Fruit fly (Drosophila melanogaster) whole organism, embryonic: ENCODE measurements around the gene mRpL12.

ENCODE experiments used
- CG13424 ChIP-seq: fragments of 200-800 bp; sonication (Bioruptor generic); optimal IDR thresholded peaks from 2 replicates; lab custom pipeline; 2019; ENCODE audit warnings: missing biosample characterization, mild to moderate bottlenecking, missing genetic modification characterization, moderate library complexity
- CG30020 ChIP-seq: fragments of 200-800 bp; optimal IDR thresholded peaks from 2 replicates; lab custom pipeline; 2019; ENCODE audit warnings: missing biosample characterization, mild to moderate bottlenecking, missing genetic modification characterization, moderate library complexity
- CG3838 ChIP-seq: fragments of 200-800 bp; sonication (Bioruptor generic); optimal IDR thresholded peaks from 3 replicates; lab custom pipeline; 2016; ENCODE audit warnings: missing biosample characterization, missing genetic modification characterization
- CoRest ChIP-seq: fragments of 200-800 bp; sonication (Bioruptor generic); optimal IDR thresholded peaks from 3 replicates; lab custom pipeline; 2018; ENCODE audit warnings: missing biosample characterization, mild to moderate bottlenecking, missing genetic modification characterization, moderate library complexity
- caup ChIP-seq: fragments of 200-800 bp; sonication (Bioruptor generic); optimal IDR thresholded peaks from 3 replicates; lab custom pipeline; 2017; ENCODE audit warnings: missing biosample characterization, mild to moderate bottlenecking, missing genetic modification characterization, moderate library complexity; ENCODE audit not compliant: severe bottlenecking
- pan ChIP-seq, 4 experiments: fragments of >200 bp in 3 of 4; fragments of 200-800 bp in 1 of 4; sonication (Bioruptor generic) in 1 of 4; optimal IDR thresholded peaks in 3 of 4; IDR thresholded peaks in 1 of 4; 2 replicates each; pipeline versions ENCODE4 v1.3.6 to Lab custom; 2017 to 2022; ENCODE audit warnings: missing biosample characterization in 2 of 4, missing genetic modification characterization in 2 of 4, mixed read lengths in 1 of 4

dm6 chr3L:8956669-8957068 lies at the start of gene mRpL12:
- TF ChIP-seq CG13424 (tag; lab: Kevin White, UChicago), result no peak
- TF ChIP-seq CG30020, result no peak
- peak; percentile 19 for TF ChIP-seq CoRest
- no peak for TF ChIP-seq caup (GFP tag; lab: Kevin White, UChicago)
- TF ChIP-seq CG3838 (GFP tag; lab: Kevin White, UChicago), result no peak
- TF ChIP-seq pan (optimal IDR thresholded peaks at IDR 0.05; lab: Kevin White, UChicago), result no peak
- TF ChIP-seq pan (GFP tag; optimal IDR thresholded peaks at IDR 0.05 in 1 of 2, IDR thresholded peaks at IDR 0.05 in 1 of 2), result no peak
